Fruit fly (Drosophila melanogaster): ENCODE results near the gene Fum3.

Gene Fum3

dm6 chr3L:11487327-11487973 lies 21.8 kb upstream of the Fum3 start, which contains the start of gene chrb (continued):
- TF ChIP-seq CG7368 (GFP tag; optimal IDR thresholded peaks at IDR 0.05) (peak; percentile 15), Ets21C (GFP tag; optimal IDR thresholded peaks at IDR 0.05) (no peak), CG11762 (GFP tag; optimal IDR thresholded peaks at IDR 0.05; ENCODE audit: insufficient read depth) (no peak), Sox15 (GFP tag; optimal IDR thresholded peaks at IDR 0.05) (no peak), CG10669 (GFP tag; optimal IDR thresholded peaks at IDR 0.05) (peak; percentile 3), OdsH (GFP tag; optimal IDR thresholded peaks at IDR 0.05) (no peak), Eip78C (GFP tag) (peak; percentile 74), CG6808 (GFP tag; optimal IDR thresholded peaks at IDR 0.05) (peak; percentile 56), lz (GFP tag; optimal IDR thresholded peaks at IDR 0.05) (no peak)

- TF ChIP-seq OdsH (GFP tag; optimal IDR thresholded peaks at IDR 0.05) (peak; percentile 41), CG34406 (GFP tag; optimal IDR thresholded peaks at IDR 0.05) (peak; percentile 4), Smox (GFP tag; optimal IDR thresholded peaks at IDR 0.05) (peak; percentile 1), Gug (GFP tag; IDR thresholded peaks at IDR 0.05) (no peak), lz (GFP tag; optimal IDR thresholded peaks at IDR 0.05) (peak; percentile 3), vri (GFP tag; optimal IDR thresholded peaks at IDR 0.05) (no peak), Hr38 (GFP tag; optimal IDR thresholded peaks at IDR 0.05) (no peak), fkh (GFP tag; optimal IDR thresholded peaks at IDR 0.05) (no peak), eg (GFP tag; IDR thresholded peaks at IDR 0.05) (no peak), achi (GFP tag; optimal IDR thresholded peaks at IDR 0.05) (peak; percentile 27), CG8119 (GFP tag; IDR thresholded peaks at IDR 0.05) (peak; percentile 28; the same call in 1 of the 3 replicates), CG6854 (GFP tag; optimal IDR thresholded peaks at IDR 0.05) (no peak), CG15336 (GFP tag; IDR thresholded peaks at IDR 0.05) (peak; percentile 53), esn (GFP tag; optimal IDR thresholded peaks at IDR 0.05) (peak; percentile 46), spab (GFP tag; optimal IDR thresholded peaks at IDR 0.05) (no peak), fd59A (GFP tag; optimal IDR thresholded peaks at IDR 0.05) (no peak), Sox102F (GFP tag; optimal IDR thresholded peaks at IDR 0.05) (no peak), salr (GFP tag; optimal IDR thresholded peaks at IDR 0.05) (peak in 1 of 2 experiments; percentile 14), CG1621 (tag; optimal IDR thresholded peaks at IDR 0.05) (no peak), CG11294 (GFP tag; IDR thresholded peaks at IDR 0.05) (no peak), CG3919 (GFP tag; optimal IDR thresholded peaks at IDR 0.05) (no peak), pdm3 (GFP tag; optimal IDR thresholded peaks at IDR 0.05) (peak; percentile 12), CG6808 (GFP tag; optimal IDR thresholded peaks at IDR 0.05) (no peak), CG6163 (GFP tag; IDR thresholded peaks at IDR 0.05) (peak; percentile 34; the same call in 1 of the 3 replicates), Sox15 (GFP tag; optimal IDR thresholded peaks at IDR 0.05) (peak; percentile 10), Blimp-1 (GFP tag; optimal IDR thresholded peaks at IDR 0.05) (no peak), dsx (GFP tag; optimal IDR thresholded peaks at IDR 0.05; ENCODE audit: poor library complexity, severe bottlenecking) (no peak), CG11762 (GFP tag; optimal IDR thresholded peaks at IDR 0.05; ENCODE audit: insufficient read depth) (no peak), Eip75B (GFP tag; optimal IDR thresholded peaks at IDR 0.05) (peak; percentile 12), CG31627 (GFP tag; optimal IDR thresholded peaks at IDR 0.05) (peak; percentile 21), Lpt (GFP tag; optimal IDR thresholded peaks at IDR 0.05) (no peak), Ets21C (GFP tag; optimal IDR thresholded peaks at IDR 0.05) (no peak), CG10631 (GFP tag; optimal IDR thresholded peaks at IDR 0.05) (peak; percentile 4), fd85E (GFP tag; optimal IDR thresholded peaks at IDR 0.05) (no peak), CG8319 (GFP tag; optimal IDR thresholded peaks at IDR 0.05) (peak; percentile 11), Hr39 (GFP tag; optimal IDR thresholded peaks at IDR 0.05) (peak; percentile 22), CG9139 (GFP tag; optimal IDR thresholded peaks at IDR 0.05) (no peak), CG16779 (tag; optimal IDR thresholded peaks at IDR 0.05) (no peak), CG11902 (GFP tag; optimal IDR thresholded peaks at IDR 0.05) (no peak), CG32006 (GFP tag; optimal IDR thresholded peaks at IDR 0.05) (peak; percentile 31), acj6 (GFP tag; optimal IDR thresholded peaks at IDR 0.05) (peak; percentile 42), svp (GFP tag) (peak; percentile 48), Ets96B (tag; optimal IDR thresholded peaks at IDR 0.05) (peak; percentile 2), CG10669 (GFP tag; optimal IDR thresholded peaks at IDR 0.05) (peak; percentile 12), Sox14 (GFP tag; optimal IDR thresholded peaks at IDR 0.05) (no peak), Eip78C (GFP tag) (peak; percentile 78)
These were observed 20.4 kb upstream of the Fum3 start for dm6 chr3L:11485956-11486609.
